Worm (Caenorhabditis elegans) whole organism, early embryonic: Measurements from ENCODE around the gene F10E9.5.

ENCODE experiments used
- B0310.2 ChIP-seq: sonication (generic microtip); optimal IDR thresholded peaks from 2 replicates; lab custom pipeline; 2016; ENCODE audit warnings: mild to moderate bottlenecking, missing genetic modification characterization, missing compliant biosample characterization
- F13C5.2 ChIP-seq: sonication (generic microtip); optimal IDR thresholded peaks from 2 replicates; lab custom pipeline; 2017; ENCODE audit warnings: mild to moderate bottlenecking, missing genetic modification characterization, inconsistent platforms, missing compliant biosample characterization
- aly-1 ChIP-seq: sonication (generic microtip); optimal IDR thresholded peaks from 2 replicates; lab custom pipeline; 2016; ENCODE audit warnings: missing genetic modification characterization, missing compliant biosample characterization
- ama-1 ChIP-seq: fragments of 150-350 bp; optimal IDR thresholded peaks from 2 replicates; lab custom pipeline; 2014
- ceh-13 ChIP-seq: fragments of 200-800 bp; sonication (Bioruptor generic); optimal IDR thresholded peaks from 2 replicates; lab custom pipeline; 2018; ENCODE audit warnings: mild to moderate bottlenecking, missing genetic modification characterization, missing compliant biosample characterization
- ceh-36 ChIP-seq: sonication (generic microtip); optimal IDR thresholded peaks from 2 replicates; lab custom pipeline; 2016; ENCODE audit warnings: missing genetic modification characterization, inconsistent platforms, missing compliant biosample characterization
- ets-7 ChIP-seq: sonication (generic microtip); optimal IDR thresholded peaks from 2 replicates; lab custom pipeline; 2016; ENCODE audit warnings: missing genotype, missing genetic modification characterization, missing compliant biosample characterization
- flt-1 ChIP-seq: fragments of 200-800 bp; sonication (Bioruptor generic); IDR thresholded peaks from 2 replicates; pipeline ENCODE4 v1.3.6; 2022; ENCODE audit warnings: missing genetic modification characterization, missing compliant biosample characterization
- hmbx-1 ChIP-seq: sonication (generic microtip); optimal IDR thresholded peaks from 2 replicates; lab custom pipeline; 2016; ENCODE audit warnings: mild to moderate bottlenecking, missing genetic modification characterization, missing compliant biosample characterization
- hmg-4 ChIP-seq: fragments of 200-800 bp; sonication (Bioruptor generic); optimal IDR thresholded peaks from 2 replicates; lab custom pipeline; 2018; ENCODE audit warnings: mild to moderate bottlenecking, missing genetic modification characterization, missing compliant biosample characterization
- hnd-1 ChIP-seq: sonication (generic microtip); optimal IDR thresholded peaks from 2 replicates; lab custom pipeline; 2016; ENCODE audit warnings: missing genetic modification characterization, missing compliant biosample characterization
- pes-1 ChIP-seq: fragments of 200-800 bp; sonication (Bioruptor generic); IDR thresholded peaks from 2 replicates; pipeline ENCODE4 v1.3.6; 2022; ENCODE audit warnings: missing genetic modification reagents, missing genetic modification characterization, missing compliant biosample characterization
- scrt-1 ChIP-seq: fragments of 200-800 bp; sonication (Bioruptor generic); IDR thresholded peaks from 2 replicates; pipeline ENCODE4 v1.3.6; 2022; ENCODE audit warnings: missing genetic modification characterization, missing compliant biosample characterization
- sea-1 ChIP-seq: fragments of 200-800 bp; sonication (Bioruptor generic); conservative IDR thresholded peaks from 2 replicates; pipeline ENCODE4 v1.3.6; 2022; ENCODE audit warnings: missing genetic modification characterization, missing compliant biosample characterization
- tbx-11 ChIP-seq: fragments of 200-800 bp; sonication (Bioruptor generic); IDR thresholded peaks from 2 replicates; pipeline ENCODE4 v1.3.6; 2022; ENCODE audit warnings: missing genetic modification characterization, missing compliant biosample characterization
- tbx-37 ChIP-seq: fragments of 200-800 bp; sonication (Bioruptor generic); conservative IDR thresholded peaks from 2 replicates; pipeline ENCODE4 v1.3.6; 2022; ENCODE audit warnings: missing genetic modification reagents, missing genetic modification characterization, missing compliant biosample characterization
- tra-4 ChIP-seq: sonication (generic microtip); optimal IDR thresholded peaks from 2 replicates; lab custom pipeline; 2017; ENCODE audit warnings: missing genetic modification characterization, missing compliant biosample characterization

The F10E9.5 gene

DNA sequence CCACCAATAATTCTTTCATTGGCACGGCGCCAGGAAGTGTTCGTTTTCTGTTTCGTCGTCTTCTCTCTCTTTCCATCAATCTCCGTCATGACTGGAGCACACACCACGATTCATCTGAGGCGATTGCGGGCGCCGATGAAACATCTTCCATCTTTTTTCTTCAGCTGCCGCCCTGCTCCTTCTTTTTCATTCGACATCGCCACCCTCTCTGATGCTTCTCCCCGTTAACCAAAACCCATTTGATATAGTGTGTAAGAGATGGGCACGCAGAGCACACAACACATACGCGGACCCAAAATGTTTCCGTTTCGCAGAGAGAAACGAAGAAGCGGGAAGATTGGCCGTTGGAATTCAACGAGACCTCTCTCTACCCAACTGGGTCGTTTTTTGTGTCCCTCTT, 19.9 kb upstream of the F10E9.5 start:
- TF ChIP-seq aly-1 (tag; lab: Kevin White, UChicago): no peak
- peak; percentile 38 for TF ChIP-seq hmg-4 (GFP tag; lab: Kevin White, UChicago)
- TF ChIP-seq ama-1: no peak
- no peak for TF ChIP-seq ceh-13 (GFP tag; lab: Kevin White, UChicago)
- TF ChIP-seq F13C5.2 (tag; lab: Kevin White, UChicago): no peak
- TF ChIP-seq sea-1 (GFP tag; lab: Robert Waterston, UW): no peak

DNA sequence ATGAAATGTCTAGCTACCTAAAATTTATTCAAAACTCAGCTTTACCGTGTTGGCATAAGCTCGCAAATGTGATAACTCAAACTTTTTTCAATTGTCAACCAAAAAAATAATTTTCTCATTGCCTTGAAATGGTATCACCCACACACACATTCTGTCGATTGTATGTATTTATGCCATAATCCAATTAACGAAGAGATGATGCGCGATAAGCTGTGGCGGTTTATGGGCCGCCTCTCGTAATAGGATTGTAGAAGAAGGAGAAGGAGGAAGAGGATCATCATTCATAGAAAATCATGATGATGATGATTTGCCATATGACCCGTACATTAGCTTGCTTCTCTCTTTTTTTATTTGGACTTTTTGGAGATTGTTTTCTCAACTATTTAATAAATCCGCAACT, 18.2 kb upstream of the F10E9.5 start:
- TF ChIP-seq ceh-13 (GFP tag; lab: Kevin White, UChicago) (no peak), ceh-36 (tag; lab: Kevin White, UChicago) (no peak), pes-1 (no peak)

DNA sequence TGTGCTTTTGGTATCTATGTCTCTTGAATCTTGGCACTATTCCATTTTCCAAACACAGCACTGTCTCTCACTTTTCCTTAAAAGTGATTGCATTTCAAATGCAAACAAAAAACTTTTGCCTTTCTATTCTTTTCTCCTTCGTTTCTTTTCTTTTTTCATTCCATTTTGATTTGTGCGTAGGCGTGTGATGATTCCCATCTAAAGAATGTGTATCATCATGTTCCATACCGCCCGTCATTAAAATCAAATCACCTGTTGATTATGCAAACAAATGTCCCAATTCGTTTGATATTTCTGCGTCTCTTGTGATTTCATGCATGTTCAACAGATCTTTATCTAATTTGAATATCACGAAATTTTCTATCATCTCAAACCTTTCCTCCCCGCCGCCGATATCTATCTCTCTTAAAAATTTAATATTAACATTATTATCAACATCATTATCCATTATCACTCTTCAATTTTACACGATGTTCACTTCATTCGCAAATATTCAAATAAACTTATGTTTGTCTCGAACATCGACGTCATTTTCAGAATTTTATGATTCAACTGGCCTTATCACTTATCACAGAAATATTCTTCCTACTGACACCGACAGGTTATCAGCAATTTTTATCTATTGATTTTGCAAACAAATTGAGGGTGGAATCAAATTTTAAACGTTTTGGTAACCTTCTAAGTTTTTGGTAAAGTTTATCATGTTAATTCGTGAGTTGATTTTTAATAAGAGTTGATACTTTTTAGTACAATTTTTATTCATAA, 15.9 kb upstream of the F10E9.5 start:
- TF ChIP-seq F13C5.2 (tag; lab: Kevin White, UChicago): no peak
- TF ChIP-seq ama-1: no peak
- no peak for TF ChIP-seq ceh-13 (GFP tag; lab: Kevin White, UChicago)
- TF ChIP-seq tbx-11 (GFP tag; lab: Robert Waterston, UW): no peak

DNA sequence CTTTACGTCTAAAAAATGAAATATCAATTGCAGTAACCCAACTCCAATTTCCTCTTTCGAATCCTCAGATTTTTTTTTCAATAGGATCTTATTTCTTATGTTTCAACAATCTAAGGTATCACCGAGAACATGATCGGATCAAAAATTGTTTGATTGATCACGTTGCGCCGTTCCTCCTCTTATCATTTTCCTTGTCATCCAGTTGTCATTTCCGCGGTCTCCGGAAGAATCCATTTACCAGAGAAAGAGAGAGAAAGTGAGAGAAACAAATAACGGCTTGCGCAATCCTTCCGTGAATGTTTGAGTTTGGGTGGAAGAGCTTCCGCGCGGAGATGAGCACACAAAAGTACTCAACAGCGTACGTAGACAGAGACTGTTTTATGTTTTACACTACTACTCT, 14.1 kb upstream of the F10E9.5 start:
- TF ChIP-seq hmg-4 (GFP tag; lab: Kevin White, UChicago) (no peak), hmbx-1 (tag; lab: Kevin White, UChicago) (no peak), tbx-37 (GFP tag; lab: Robert Waterston, UW) (no peak), F13C5.2 (tag; lab: Kevin White, UChicago) (no peak), ceh-36 (tag; lab: Kevin White, UChicago) (no peak), hnd-1 (tag; lab: Kevin White, UChicago) (no peak), ets-7 (tag; lab: Kevin White, UChicago) (no peak), scrt-1 (GFP tag; lab: Robert Waterston, UW) (no peak), tbx-11 (GFP tag; lab: Robert Waterston, UW) (no peak), ama-1 (no peak), tra-4 (tag; lab: Kevin White, UChicago) (no peak), pes-1 (no peak), sea-1 (GFP tag; lab: Robert Waterston, UW) (no peak), B0310.2 (tag; lab: Kevin White, UChicago) (no peak), aly-1 (tag; lab: Kevin White, UChicago) (no peak), ceh-13 (GFP tag; lab: Kevin White, UChicago) (no peak)

DNA sequence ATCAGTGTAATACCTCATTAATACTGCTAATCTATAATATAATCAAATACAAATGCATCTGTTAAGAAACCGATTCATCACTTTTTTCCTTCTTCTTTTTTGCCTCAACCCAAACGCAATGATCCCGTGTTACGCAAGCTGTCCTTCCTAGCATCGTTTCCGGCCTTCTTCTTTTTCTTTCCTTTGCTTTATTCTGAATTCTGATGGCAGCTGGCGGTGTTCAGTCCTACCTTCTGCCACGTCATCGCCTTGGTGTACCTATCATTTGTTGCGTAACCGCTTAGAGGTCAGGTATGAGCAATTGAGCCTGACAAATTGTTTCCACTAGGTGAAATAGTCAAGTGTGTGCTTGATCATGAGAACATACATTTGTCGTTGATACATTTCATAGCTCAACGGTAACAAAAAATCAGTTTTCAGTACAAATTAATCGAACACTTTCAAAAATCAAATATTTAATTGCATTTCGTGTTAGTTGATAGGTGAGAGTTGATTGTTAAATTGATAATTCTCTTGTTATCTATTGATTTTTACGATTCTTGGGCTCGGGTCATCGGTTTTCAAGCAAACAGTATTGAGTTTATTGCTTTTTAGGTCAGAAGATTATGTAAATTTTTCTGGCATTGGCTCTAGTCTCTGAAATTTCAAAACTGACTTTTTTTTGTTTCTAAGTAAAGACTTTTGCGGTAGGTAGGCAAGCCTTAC, 9.0 kb upstream of the F10E9.5 start:
- TF ChIP-seq sea-1 (GFP tag; lab: Robert Waterston, UW) (no peak), ceh-36 (tag; lab: Kevin White, UChicago) (no peak), hnd-1 (tag; lab: Kevin White, UChicago) (no peak), aly-1 (tag; lab: Kevin White, UChicago) (no peak), ceh-13 (GFP tag; lab: Kevin White, UChicago) (no peak), ets-7 (tag; lab: Kevin White, UChicago) (peak; percentile 95), B0310.2 (tag; lab: Kevin White, UChicago) (no peak), tbx-11 (GFP tag; lab: Robert Waterston, UW) (no peak), hmg-4 (GFP tag; lab: Kevin White, UChicago) (peak; percentile 30), ama-1 (no peak), pes-1 (peak; percentile 38; the same call in 1 of the 2 replicates), tra-4 (tag; lab: Kevin White, UChicago) (no peak), F13C5.2 (tag; lab: Kevin White, UChicago) (no peak), hmbx-1 (tag; lab: Kevin White, UChicago) (no peak), flt-1 (GFP tag; lab: Robert Waterston, UW) (no peak), tbx-37 (GFP tag; lab: Robert Waterston, UW) (no peak), scrt-1 (GFP tag; lab: Robert Waterston, UW) (no peak)

DNA sequence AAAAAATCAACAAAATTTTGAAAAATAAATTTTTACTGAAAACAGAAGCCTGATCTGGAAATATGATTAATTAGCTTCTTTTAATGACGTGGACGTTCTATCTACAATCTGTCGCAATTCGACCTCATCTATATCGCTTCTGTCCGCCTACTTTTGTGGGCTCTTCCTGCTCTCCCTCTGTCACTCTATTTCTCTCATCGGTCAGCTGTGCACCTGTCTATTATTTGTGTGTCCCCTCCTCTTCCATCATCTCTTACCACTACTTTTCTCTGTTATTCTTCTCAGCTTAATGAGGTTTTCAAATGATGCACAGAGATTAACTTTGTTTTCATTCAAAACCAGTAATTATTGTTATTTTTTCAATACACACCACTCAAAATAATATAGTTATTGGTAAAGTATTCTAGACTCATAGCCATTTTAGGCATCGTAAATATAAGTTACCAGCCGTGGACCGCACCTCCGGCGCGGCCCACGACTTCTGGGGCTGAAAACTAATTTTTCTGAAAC, 8.3 kb upstream of the F10E9.5 start:
- no peak for TF ChIP-seq ama-1
- no peak for TF ChIP-seq B0310.2 (tag; lab: Kevin White, UChicago)
- TF ChIP-seq sea-1 (GFP tag; lab: Robert Waterston, UW): no peak
- no peak for TF ChIP-seq ceh-36 (tag; lab: Kevin White, UChicago)
- no peak for TF ChIP-seq tbx-11 (GFP tag; lab: Robert Waterston, UW)
- no peak for TF ChIP-seq hmg-4 (GFP tag; lab: Kevin White, UChicago)

DNA sequence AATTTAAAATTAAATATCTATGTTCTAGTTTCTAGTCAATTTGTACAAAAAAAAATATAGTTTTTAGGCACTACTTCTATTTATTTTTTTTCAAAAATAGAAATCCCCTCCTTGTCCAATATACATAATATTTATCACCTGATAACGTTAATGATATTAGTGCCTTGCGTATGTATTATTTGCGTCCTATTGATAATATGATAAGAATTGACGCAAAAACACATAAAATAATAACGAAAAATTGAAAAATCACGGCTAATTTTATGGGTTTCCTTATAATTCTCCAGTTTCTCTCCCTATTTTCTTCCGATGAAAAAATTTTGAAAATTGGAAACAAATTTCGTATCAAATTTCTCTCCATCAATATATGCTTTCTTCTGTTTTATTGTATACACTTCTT, 7.7 kb upstream of the F10E9.5 start:
- TF ChIP-seq F13C5.2 (tag; lab: Kevin White, UChicago): no peak
- no peak for TF ChIP-seq tbx-37 (GFP tag; lab: Robert Waterston, UW)
- TF ChIP-seq ama-1: no peak
- TF ChIP-seq tbx-11 (GFP tag; lab: Robert Waterston, UW): no peak
- TF ChIP-seq sea-1 (GFP tag; lab: Robert Waterston, UW): no peak
- no peak for TF ChIP-seq hmbx-1 (tag; lab: Kevin White, UChicago)
- TF ChIP-seq B0310.2 (tag; lab: Kevin White, UChicago): no peak
- TF ChIP-seq scrt-1 (GFP tag; lab: Robert Waterston, UW): no peak
- no peak for TF ChIP-seq flt-1 (GFP tag; lab: Robert Waterston, UW)
